Fruit fly (Drosophila melanogaster) whole organism, pupa: Measurements from ENCODE around the gene CG32023.

ENCODE experiments used
- CG12605 ChIP-seq: fragments of 200-800 bp; sonication (Bioruptor generic); IDR thresholded peaks from 2 replicates; pipeline ENCODE4 v1.3.6; 2022; ENCODE audit warnings: missing biosample characterization, missing genetic modification characterization
- CG14655 ChIP-seq: fragments of 200-800 bp; sonication (Bioruptor generic); optimal IDR thresholded peaks from 3 replicates; lab custom pipeline; 2017; ENCODE audit warnings: mild to moderate bottlenecking, missing biosample characterization, missing genetic modification reagents, missing genetic modification characterization
- CG15710 ChIP-seq: fragments of 200-800 bp; sonication (Bioruptor generic); optimal IDR thresholded peaks from 2 replicates; lab custom pipeline; 2018; ENCODE audit warnings: missing biosample characterization, mild to moderate bottlenecking, missing genetic modification characterization, moderate library complexity
- CG34367 ChIP-seq: fragments of 200-800 bp; sonication (Bioruptor generic); optimal IDR thresholded peaks from 2 replicates; lab custom pipeline; 2018; ENCODE audit warnings: missing biosample characterization, mild to moderate bottlenecking, missing genetic modification characterization
- CG8301 ChIP-seq: fragments of 200-800 bp; sonication (Bioruptor generic); optimal IDR thresholded peaks from 2 replicates; lab custom pipeline; 2018; ENCODE audit warnings: missing biosample characterization, mild to moderate bottlenecking, missing genetic modification characterization
- Ets98B ChIP-seq: fragments of 200-800 bp; sonication (Bioruptor generic); IDR thresholded peaks from 2 replicates; pipeline ENCODE4 v1.3.6; 2022; ENCODE audit warnings: missing biosample characterization, missing genetic modification characterization
- Pif1A ChIP-seq: fragments of 200-800 bp; sonication (Bioruptor generic); optimal IDR thresholded peaks from 3 replicates; lab custom pipeline; 2016; ENCODE audit warnings: missing biosample characterization, missing genetic modification characterization
- Pif1B ChIP-seq: fragments of 200-800 bp; sonication (Bioruptor generic); optimal IDR thresholded peaks from 3 replicates; lab custom pipeline; 2016; ENCODE audit warnings: missing biosample characterization, missing genetic modification characterization
- rn ChIP-seq: fragments of 200-800 bp; sonication (Bioruptor generic); IDR thresholded peaks from 2 replicates; pipeline ENCODE4 v1.3.6; 2022; ENCODE audit warnings: missing biosample characterization, missing genetic modification characterization

DNA sequence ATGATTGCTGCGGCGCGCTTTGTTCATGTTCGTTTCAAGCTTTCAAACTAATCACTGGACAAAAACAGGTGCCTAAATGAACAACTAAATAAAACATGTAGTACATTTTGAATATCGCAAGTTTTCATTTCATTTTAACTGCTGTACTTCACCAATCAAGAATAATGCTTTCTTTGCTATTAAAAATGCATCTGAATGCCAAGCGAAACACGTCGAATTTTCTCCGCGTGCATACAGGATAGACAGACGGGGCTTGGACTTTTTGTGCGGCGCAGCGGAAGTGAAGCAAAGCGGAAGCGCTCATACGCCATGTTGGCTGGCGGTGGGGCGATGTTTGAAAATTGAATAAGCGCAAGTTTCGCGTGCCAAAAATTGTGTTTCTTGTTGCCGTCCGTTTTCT is 49.4 kb upstream of the CG32023 start:
- TF ChIP-seq Pif1B (GFP tag; lab: Kevin White, UChicago) (no peak), Ets98B (GFP tag; lab: Robert Waterston, UW) (no peak), rn (GFP tag; lab: Robert Waterston, UW) (no peak), CG34367 (no peak), CG15710 (tag; lab: Kevin White, UChicago) (no peak), CG12605 (GFP tag; lab: Robert Waterston, UW) (no peak), Pif1A (GFP tag; lab: Kevin White, UChicago) (no peak), CG8301 (tag; lab: Kevin White, UChicago) (peak; percentile 30), CG14655 (GFP tag; lab: Kevin White, UChicago) (peak; percentile 19)
